Worm (Caenorhabditis elegans) whole organism, late embryonic: ENCODE data around the gene T04C12.11.

Experiments used
- K02D7.2 ChIP-seq: sonication (generic microtip); optimal IDR thresholded peaks from 2 replicates; lab custom pipeline; 2017; ENCODE audit warnings: mild to moderate bottlenecking, missing genetic modification characterization, missing compliant biosample characterization
- K09A11.1 ChIP-seq: sonication (generic microtip); optimal IDR thresholded peaks from 2 replicates; lab custom pipeline; 2017; ENCODE audit warnings: antibody characterized with exemption, mild to moderate bottlenecking, missing genetic modification characterization, missing compliant biosample characterization; ENCODE audit not compliant: insufficient read depth
- ahr-1 ChIP-seq: sonication (generic microtip); optimal IDR thresholded peaks from 2 replicates; lab custom pipeline; 2016; ENCODE audit warnings: missing genetic modification characterization, missing compliant biosample characterization
- ama-1 ChIP-seq: fragments of 150-350 bp; optimal IDR thresholded peaks from 2 replicates; lab custom pipeline; 2014
- ceh-14 ChIP-seq: sonication (generic microtip); optimal IDR thresholded peaks from 2 replicates; lab custom pipeline; 2016; ENCODE audit warnings: missing genotype, missing genetic modification characterization, missing compliant biosample characterization
- ceh-19 ChIP-seq: fragments of 200-800 bp; sonication (Bioruptor generic); optimal IDR thresholded peaks from 2 replicates; lab custom pipeline; 2018; ENCODE audit warnings: mild to moderate bottlenecking, missing genetic modification characterization, missing compliant biosample characterization
- ceh-24 ChIP-seq: sonication (generic microtip); optimal IDR thresholded peaks from 2 replicates; lab custom pipeline; 2016; ENCODE audit warnings: mild to moderate bottlenecking, missing genetic modification characterization, missing compliant biosample characterization
- ceh-30 ChIP-seq: fragments of 150-350 bp; optimal IDR thresholded peaks from 2 replicates; lab custom pipeline; 2014; ENCODE audit warnings: missing biosample characterization, missing genetic modification characterization
- ceh-45 ChIP-seq: fragments of 200-800 bp; sonication (Bioruptor generic); IDR thresholded peaks from 2 replicates; pipeline ENCODE4 v1.3.6; 2022; ENCODE audit warnings: missing genetic modification reagents, missing genetic modification characterization, missing compliant biosample characterization
- ceh-6 ChIP-seq: fragments of 200-800 bp; sonication (Bioruptor generic); optimal IDR thresholded peaks from 2 replicates; lab custom pipeline; 2018; ENCODE audit warnings: mild to moderate bottlenecking, missing genetic modification characterization, missing compliant biosample characterization
- ceh-9 ChIP-seq: sonication (generic microtip); optimal IDR thresholded peaks from 2 replicates; lab custom pipeline; 2016; ENCODE audit warnings: mild to moderate bottlenecking, missing genetic modification characterization, inconsistent platforms, missing compliant biosample characterization
- che-1 ChIP-seq: sonication (generic microtip); optimal IDR thresholded peaks from 2 replicates; lab custom pipeline; 2016; ENCODE audit warnings: mild to moderate bottlenecking, missing genetic modification characterization, missing compliant biosample characterization
- fax-1 ChIP-seq: sonication (generic microtip); optimal IDR thresholded peaks from 2 replicates; lab custom pipeline; 2016; ENCODE audit warnings: missing genotype, missing genetic modification characterization, missing compliant biosample characterization
- fkh-6 ChIP-seq: sonication (generic microtip); optimal IDR thresholded peaks from 2 replicates; lab custom pipeline; 2016; ENCODE audit warnings: missing genetic modification characterization, missing compliant biosample characterization
- hlh-13 ChIP-seq: fragments of 200-800 bp; sonication (Bioruptor generic); optimal IDR thresholded peaks from 2 replicates; lab custom pipeline; 2018; ENCODE audit warnings: mild to moderate bottlenecking, missing genetic modification characterization, missing compliant biosample characterization
- hlh-15 ChIP-seq: sonication (generic microtip); optimal IDR thresholded peaks from 2 replicates; lab custom pipeline; 2016; ENCODE audit warnings: missing genetic modification characterization, missing compliant biosample characterization
- hlh-6 ChIP-seq: sonication (generic microtip); optimal IDR thresholded peaks from 2 replicates; lab custom pipeline; 2016; ENCODE audit warnings: missing genotype, missing genetic modification characterization, missing compliant biosample characterization
- hlh-8 ChIP-seq: sonication (generic microtip); optimal IDR thresholded peaks from 2 replicates; lab custom pipeline; 2016; ENCODE audit warnings: missing genotype, missing genetic modification characterization, missing compliant biosample characterization
- madf-2 ChIP-seq: sonication (generic microtip); optimal IDR thresholded peaks from 2 replicates; lab custom pipeline; 2017; ENCODE audit warnings: missing genetic modification characterization, missing compliant biosample characterization
- nhr-232 ChIP-seq: sonication (generic microtip); optimal IDR thresholded peaks from 2 replicates; lab custom pipeline; 2016; ENCODE audit warnings: missing genetic modification characterization, missing compliant biosample characterization
- pag-3 ChIP-seq: sonication (generic microtip); optimal IDR thresholded peaks from 2 replicates; lab custom pipeline; 2016; ENCODE audit warnings: missing compliant biosample characterization, missing genetic modification characterization, borderline replicate concordance
- pax-1 ChIP-seq: fragments of 150-350 bp; optimal IDR thresholded peaks from 2 replicates; lab custom pipeline; 2014; ENCODE audit warnings: missing biosample characterization, missing genetic modification characterization
- pha-2 ChIP-seq: sonication (generic microtip); optimal IDR thresholded peaks from 2 replicates; lab custom pipeline; 2017; ENCODE audit warnings: mild to moderate bottlenecking, missing genetic modification characterization, missing compliant biosample characterization
- pqm-1 ChIP-seq: sonication (generic microtip); optimal IDR thresholded peaks from 2 replicates; lab custom pipeline; 2016; ENCODE audit warnings: missing genetic modification characterization, missing compliant biosample characterization
- pros-1 ChIP-seq: fragments of 150-350 bp; optimal IDR thresholded peaks from 2 replicates; lab custom pipeline; 2014; ENCODE audit warnings: missing biosample characterization, missing genetic modification reagents, missing genetic modification characterization
- ref-2 ChIP-seq: sonication (generic microtip); optimal IDR thresholded peaks from 2 replicates; lab custom pipeline; 2016; ENCODE audit warnings: missing genetic modification characterization, missing compliant biosample characterization
- sdc-2 ChIP-seq: sonication (generic microtip); optimal IDR thresholded peaks from 2 replicates; lab custom pipeline; 2016; ENCODE audit warnings: missing genotype, missing genetic modification characterization, missing compliant biosample characterization
- sox-2 ChIP-seq: fragments of 200-800 bp; sonication (Bioruptor generic); IDR thresholded peaks from 2 replicates; pipeline ENCODE4 v1.3.6; 2022; ENCODE audit warnings: missing genetic modification reagents, missing genetic modification characterization, missing compliant biosample characterization
- sox-4 ChIP-seq: sonication (generic microtip); optimal IDR thresholded peaks from 2 replicates; lab custom pipeline; 2017; ENCODE audit warnings: mild to moderate bottlenecking, missing genetic modification characterization, inconsistent platforms, missing compliant biosample characterization
- syd-9 ChIP-seq: sonication (generic microtip); optimal IDR thresholded peaks from 2 replicates; lab custom pipeline; 2016; ENCODE audit warnings: mild to moderate bottlenecking, missing genetic modification characterization, moderate library complexity, missing compliant biosample characterization
- tbx-2 ChIP-seq: sonication (generic microtip); optimal IDR thresholded peaks from 2 replicates; lab custom pipeline; 2016; ENCODE audit warnings: missing genetic modification characterization, missing compliant biosample characterization
- tbx-7 ChIP-seq: sonication (generic microtip); optimal IDR thresholded peaks from 2 replicates; lab custom pipeline; 2016; ENCODE audit warnings: missing genotype, missing genetic modification characterization, missing compliant biosample characterization
- ttx-3 ChIP-seq: sonication (generic microtip); optimal IDR thresholded peaks from 2 replicates; lab custom pipeline; 2016; ENCODE audit warnings: missing genetic modification reagents, missing genetic modification characterization, missing compliant biosample characterization
- unc-3 ChIP-seq, 2 experiments: fragments of 200-800 bp in 1 of 2; sonication (Bioruptor generic) in 1 of 2; sonication (generic microtip) in 1 of 2; conservative IDR thresholded peaks in 1 of 2; optimal IDR thresholded peaks in 1 of 2; 2 replicates each; pipeline versions ENCODE4 v1.3.6 to Lab custom; 2016 to 2022; ENCODE audit warnings: missing compliant biosample characterization in 2 of 2, missing genetic modification characterization in 2 of 2, missing genetic modification reagents in 1 of 2
- unc-55 ChIP-seq: sonication (generic microtip); optimal IDR thresholded peaks from 2 replicates; lab custom pipeline; 2017; ENCODE audit warnings: missing biosample characterization, missing genetic modification reagents, missing genetic modification characterization
- unc-86 ChIP-seq: sonication (generic microtip); optimal IDR thresholded peaks from 2 replicates; lab custom pipeline; 2016; ENCODE audit warnings: missing genetic modification characterization, missing compliant biosample characterization
- zip-5 ChIP-seq: sonication (generic microtip); optimal IDR thresholded peaks from 2 replicates; lab custom pipeline; 2016; ENCODE audit warnings: missing genetic modification characterization, missing compliant biosample characterization

T04C12.11 gene

ce11 chrV:11051921-11052320 lies 8.2 kb downstream of the T04C12.11 start, which contains the start of gene T04C12.33:
Gene T04C12.33, plus strand, starts transcription at chrV:11052221.
- no peak for TF ChIP-seq pros-1 (tag; lab: Kevin White, UChicago)
- TF ChIP-seq nhr-232 (tag; lab: Kevin White, UChicago) = no peak
- no peak for TF ChIP-seq ceh-14 (tag; lab: Kevin White, UChicago)
- no peak for TF ChIP-seq ceh-45 (GFP tag; lab: Robert Waterston, UW)
- TF ChIP-seq unc-3 (GFP tag; conservative IDR thresholded peaks at IDR 0.05; lab: Robert Waterston, UW) = no peak
- TF ChIP-seq unc-3 (tag; optimal IDR thresholded peaks at IDR 0.05; lab: Kevin White, UChicago) = no peak
- no peak for TF ChIP-seq hlh-6 (tag; lab: Kevin White, UChicago)
- TF ChIP-seq ceh-30 (tag; lab: Kevin White, UChicago) = no peak
- TF ChIP-seq tbx-2 = no peak
- TF ChIP-seq, all 69 proteins: peak for 0

- no peak for TF ChIP-seq nhr-232 (tag; lab: Kevin White, UChicago)
- TF ChIP-seq tbx-2 = no peak
- TF ChIP-seq pqm-1 (tag; lab: Kevin White, UChicago) = no peak
- no peak for TF ChIP-seq hlh-15 (tag; lab: Kevin White, UChicago)
- TF ChIP-seq ttx-3 = no peak
- no peak for TF ChIP-seq tbx-7 (tag; lab: Kevin White, UChicago)
- no peak for TF ChIP-seq pax-1 (tag; lab: Kevin White, UChicago)
- TF ChIP-seq hlh-6 (tag; lab: Kevin White, UChicago) = no peak
- no peak for TF ChIP-seq madf-2 (tag; lab: Kevin White, UChicago)
- no peak for TF ChIP-seq sox-4 (tag; lab: Kevin White, UChicago)
- no peak for TF ChIP-seq pag-3 (tag; lab: Kevin White, UChicago)
- no peak for TF ChIP-seq pha-2 (tag; lab: Kevin White, UChicago)
- no peak for TF ChIP-seq che-1
- no peak for TF ChIP-seq ref-2 (tag; lab: Kevin White, UChicago)
- no peak for TF ChIP-seq hlh-13 (GFP tag; lab: Kevin White, UChicago)
- no peak for TF ChIP-seq fkh-6 (tag; lab: Kevin White, UChicago)
- no peak for TF ChIP-seq unc-86 (tag; lab: Kevin White, UChicago)
- TF ChIP-seq hlh-8 (tag; lab: Kevin White, UChicago) = no peak
- no peak for TF ChIP-seq K02D7.2 (tag; lab: Kevin White, UChicago)
- no peak for TF ChIP-seq sdc-2
- TF ChIP-seq, all 69 proteins: peak for 0
Observed at ce11 chrV:11048678-11049077, 11.4 kb downstream of the T04C12.11 start, which contains the start of gene srh-74. Gene srh-74, minus strand, starts transcription at chrV:11048778.

- TF ChIP-seq hlh-13 (GFP tag; lab: Kevin White, UChicago) (no peak), zip-5 (tag; lab: Kevin White, UChicago) (no peak), pag-3 (tag; lab: Kevin White, UChicago) (no peak), ceh-45 (GFP tag; lab: Robert Waterston, UW) (no peak), ceh-9 (tag; lab: Kevin White, UChicago) (no peak), pha-2 (tag; lab: Kevin White, UChicago) (no peak), fax-1 (tag; lab: Kevin White, UChicago) (no peak), tbx-7 (tag; lab: Kevin White, UChicago) (no peak), ceh-24 (no peak), ceh-30 (tag; lab: Kevin White, UChicago) (no peak), ceh-6 (GFP tag; lab: Kevin White, UChicago) (no peak), ttx-3 (no peak), ama-1 (lab: Kevin White, UChicago) (no peak), ceh-19 (GFP tag; lab: Kevin White, UChicago) (no peak), unc-55 (GFP tag; lab: Kevin White, UChicago) (no peak), sox-2 (no peak), hlh-8 (tag; lab: Kevin White, UChicago) (no peak)
- TF ChIP-seq, all 69 proteins: peak for 0
Observed at ce11 chrV:11046730-11047129, 13.4 kb downstream of the T04C12.11 start, which contains the start of gene dhs-18. Gene dhs-18, minus strand, starts transcription at chrV:11046833.

ce11 chrV:11043767-11044166 lies 16.3 kb downstream of the T04C12.11 start, which contains the start of gene C45B11.6:
Gene C45B11.6, plus strand, starts transcription at chrV:11044067.
- TF ChIP-seq syd-9 (tag; lab: Kevin White, UChicago) (no peak), che-1 (no peak), K09A11.1 (tag; lab: Kevin White, UChicago) (no peak), pha-2 (tag; lab: Kevin White, UChicago) (no peak), ahr-1 (no peak), hlh-13 (GFP tag; lab: Kevin White, UChicago) (no peak), hlh-8 (tag; lab: Kevin White, UChicago) (no peak), ref-2 (tag; lab: Kevin White, UChicago) (no peak), sox-4 (tag; lab: Kevin White, UChicago) (no peak)
